Fruit fly (Drosophila melanogaster): ENCODE data around the gene mh.

mh gene

dm6 chrX:15502864-15503263, 27.7 kb upstream of the mh start:
- TF ChIP-seq brk (GFP tag; optimal IDR thresholded peaks at IDR 0.05) (no peak), Rel (GFP tag; optimal IDR thresholded peaks at IDR 0.05) (no peak), Rel (tag; optimal IDR thresholded peaks at IDR 0.05) (peak; percentile 48), CG9705 (GFP tag; optimal IDR thresholded peaks at IDR 0.05) (no peak)

dm6 chrX:15501706-15502267, 26.6 kb upstream of the mh start:
- TF ChIP-seq rgr (GFP tag; optimal IDR thresholded peaks at IDR 0.05) (peak; percentile 25), Myc (optimal IDR thresholded peaks at IDR 0.05) (no peak), usp (GFP tag; optimal IDR thresholded peaks at IDR 0.05) (no peak), CG9705 (GFP tag; optimal IDR thresholded peaks at IDR 0.05) (no peak), jim (GFP tag; optimal IDR thresholded peaks at IDR 0.05) (no peak), Vsx2 (GFP tag; optimal IDR thresholded peaks at IDR 0.05; ENCODE audit: partially characterized antibody) (no peak), foxo (GFP tag; optimal IDR thresholded peaks at IDR 0.05) (no peak), Hr83 (GFP tag; optimal IDR thresholded peaks at IDR 0.05; ENCODE audit: poor library complexity, severe bottlenecking) (peak; percentile 75), dmrt93B (GFP tag; optimal IDR thresholded peaks at IDR 0.05) (no peak), lola (GFP tag; optimal IDR thresholded peaks at IDR 0.05) (no peak), HLH106 (tag; optimal IDR thresholded peaks at IDR 0.05) (no peak), psq (GFP tag; optimal IDR thresholded peaks at IDR 0.05) (peak; percentile 45), dl (GFP tag; optimal IDR thresholded peaks at IDR 0.05; ENCODE audit: insufficient read depth in 1 of 2, partially characterized antibody in 2 of 2) (peak in 1 of 2 experiments; percentile 39), Rel (GFP tag; optimal IDR thresholded peaks at IDR 0.05) (no peak), Rel (tag; optimal IDR thresholded peaks at IDR 0.05) (no peak)

dm6 chrX:15499996-15500904, 25.1 kb upstream of the mh start:
- TF ChIP-seq Abd-B (GFP tag; optimal IDR thresholded peaks at IDR 0.05) (no peak), Dfd (GFP tag; optimal IDR thresholded peaks at IDR 0.05) (no peak), Rel (GFP tag; optimal IDR thresholded peaks at IDR 0.05) (no peak), Rel (tag; optimal IDR thresholded peaks at IDR 0.05) (peak; percentile 41), br (GFP tag; optimal IDR thresholded peaks at IDR 0.05) (peak; percentile 55)

- TF ChIP-seq foxo (GFP tag; optimal IDR thresholded peaks at IDR 0.05) (peak in 1 of 2 experiments; percentile 26), ey (GFP tag; optimal IDR thresholded peaks at IDR 0.05) (no peak), Hnf4 (GFP tag; optimal IDR thresholded peaks at IDR 0.05) (peak; percentile 45), Rel (GFP tag; optimal IDR thresholded peaks at IDR 0.05) (no peak), Rel (tag; optimal IDR thresholded peaks at IDR 0.05) (peak; percentile 41), N (GFP tag; optimal IDR thresholded peaks at IDR 0.05) (no peak), br (GFP tag; optimal IDR thresholded peaks at IDR 0.05) (peak; percentile 42), CrebA (GFP tag; optimal IDR thresholded peaks at IDR 0.05; ENCODE audit: borderline replicate concordance) (no peak), rgr (GFP tag; optimal IDR thresholded peaks at IDR 0.05) (peak; percentile 42), fru (GFP tag; optimal IDR thresholded peaks at IDR 0.05) (peak; percentile 12), sage (GFP tag; optimal IDR thresholded peaks at IDR 0.05) (no peak), usp (GFP tag; optimal IDR thresholded peaks at IDR 0.05) (no peak), dsf (GFP tag; optimal IDR thresholded peaks at IDR 0.05; ENCODE audit: borderline replicate concordance) (no peak), tai (GFP tag; optimal IDR thresholded peaks at IDR 0.05) (peak; percentile 12), Dif (GFP tag; optimal IDR thresholded peaks at IDR 0.05; ENCODE audit: partially characterized antibody) (peak; percentile 57), h (GFP tag; optimal IDR thresholded peaks at IDR 0.05) (peak; percentile 55), Sp1 (GFP tag; optimal IDR thresholded peaks at IDR 0.05) (peak; percentile 54), Hr83 (GFP tag; optimal IDR thresholded peaks at IDR 0.05; ENCODE audit: poor library complexity, severe bottlenecking) (peak; percentile 66), HLH106 (tag; optimal IDR thresholded peaks at IDR 0.05) (peak; percentile 7)
These were observed 23.6 kb upstream of the mh start for dm6 chrX:15498791-15499190.

Data from whole organism, wandering third instar larva.